Worm (Caenorhabditis elegans) whole organism, dauer: ENCODE results near the gene Y54G2A.38.
"Not testable (repeated sequence)": the region's sequence is repeated elsewhere in the genome, so short reads cannot be mapped to it uniquely, and the experiment has no call there.

Source experiments
- unc-62 ChIP-seq: sonication (generic microtip); optimal IDR thresholded peaks from 2 replicates; lab custom pipeline; 2017; ENCODE audit warnings: missing biosample characterization, missing genetic modification reagents, missing genetic modification characterization

Y54G2A.38 gene

ce11 chrIV:2751568-2751967 lies 7.7 kb upstream of the Y54G2A.38 start, which contains the start of gene Y54G2A.41:
Gene Y54G2A.41 (plus strand): TSS chrIV:2751868.
- no peak for TF ChIP-seq unc-62

ce11 chrIV:2753541-2753940 lies 5.7 kb upstream of the Y54G2A.38 start:
- no peak for TF ChIP-seq unc-62

ce11 chrIV:2758079-2758478 lies 1.2 kb upstream of the Y54G2A.38 start:
- no peak for TF ChIP-seq unc-62

ce11 chrIV:2761477-2761876 lies 2.2 kb downstream of the Y54G2A.38 start:
- TF ChIP-seq unc-62, result no peak

- no peak for TF ChIP-seq unc-62
These were observed 3.1 kb downstream of the Y54G2A.38 start, which contains the start of gene Y54G2A.77 for ce11 chrIV:2762380-2762779. Gene Y54G2A.77 (plus strand): TSS chrIV:2762680.

- no peak for TF ChIP-seq unc-62
These were observed 4.9 kb downstream of the Y54G2A.38 start for ce11 chrIV:2764160-2764559.

- TF ChIP-seq unc-62, result no peak
These were observed 5.9 kb downstream of the Y54G2A.38 start for ce11 chrIV:2765048-2765708.

- TF ChIP-seq unc-62, result no peak
These were observed 10.8 kb downstream of the Y54G2A.38 start for ce11 chrIV:2770067-2770466.

- no peak for TF ChIP-seq unc-62
These were observed 11.6 kb downstream of the Y54G2A.38 start for ce11 chrIV:2770835-2771234.

- no peak for TF ChIP-seq unc-62
These were observed 12.4 kb downstream of the Y54G2A.38 start, which contains the start of gene Y54G2A.11 for ce11 chrIV:2771692-2772091. Gene Y54G2A.11 (minus strand): TSS chrIV:2771792.

- TF ChIP-seq unc-62, result no peak
These were observed 13.1 kb downstream of the Y54G2A.38 start for ce11 chrIV:2772209-2772851.

- no peak for TF ChIP-seq unc-62
These were observed 14.2 kb downstream of the Y54G2A.38 start for ce11 chrIV:2773382-2773979.

- no peak for TF ChIP-seq unc-62
These were observed 15.2 kb downstream of the Y54G2A.38 start for ce11 chrIV:2774500-2774899.

- TF ChIP-seq unc-62, result no peak
These were observed 16.8 kb downstream of the Y54G2A.38 start for ce11 chrIV:2775992-2776630.

ce11 chrIV:2776733-2777132 lies 17.5 kb downstream of the Y54G2A.38 start:
- TF ChIP-seq unc-62, result no peak

ce11 chrIV:2777841-2778240 lies 18.6 kb downstream of the Y54G2A.38 start, which contains the start of gene Y54G2A.72:
Gene Y54G2A.72 (plus strand): TSS chrIV:2778141.
- TF ChIP-seq unc-62, result not testable (repeated sequence)
